Fruit fly (Drosophila melanogaster): Measurements from ENCODE around the gene Sec20.

Sec20 gene

DNA sequence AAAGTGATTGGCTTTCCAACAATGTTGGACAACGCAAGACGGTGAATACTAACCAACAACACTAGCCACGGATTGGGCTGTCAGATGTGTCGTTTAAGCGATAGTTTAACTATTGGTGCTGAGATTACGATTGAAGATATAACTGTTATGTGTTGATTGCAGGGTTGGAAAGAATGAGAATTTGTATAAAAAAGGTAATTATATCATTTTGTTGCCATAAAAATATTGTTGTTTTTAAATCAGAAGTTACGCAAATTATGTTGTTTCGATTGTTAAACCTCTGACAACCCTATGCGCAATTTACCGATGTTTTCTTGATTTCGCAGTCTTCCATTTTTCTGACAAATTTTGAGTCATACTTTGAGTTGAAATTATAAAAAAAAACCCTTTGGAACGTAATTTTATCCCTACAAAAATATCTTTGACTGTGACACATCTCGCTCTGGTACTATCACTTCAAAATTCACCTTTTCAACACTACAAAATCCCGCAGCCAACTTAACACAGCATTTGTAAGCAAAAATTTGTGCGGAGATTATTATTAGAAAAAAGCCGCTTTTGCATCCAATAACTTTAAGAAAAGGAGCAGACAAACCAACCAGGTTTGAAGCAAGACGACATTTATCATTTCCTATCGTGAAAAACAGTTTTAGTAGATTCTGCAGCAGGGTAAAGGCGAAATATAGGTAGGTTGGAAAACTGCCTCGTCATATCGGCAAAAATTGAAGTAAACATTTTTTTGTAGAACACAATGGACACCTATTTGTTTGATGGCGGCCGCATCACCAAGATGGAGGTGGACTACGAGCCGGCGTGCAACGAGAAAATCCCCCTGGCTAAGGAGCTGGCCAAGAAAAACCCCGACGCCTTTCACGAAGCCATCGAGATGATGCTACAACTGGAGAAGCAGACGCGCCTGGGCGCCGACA, 35.0 kb downstream of the Sec20 start, which contains the start of the genes Hat1 and Rpn5:
Gene Hat1, minus strand, starts transcription at position 360 of the 929 bp plus-strand sequence.
Gene Rpn5, plus strand, starts transcription at position 469 of the 929 bp plus-strand sequence.
- TF ChIP-seq eg (GFP tag; IDR thresholded peaks at IDR 0.05) (peak; percentile 61; the same call in 2 of the 3 replicates), CG16779 (tag; optimal IDR thresholded peaks at IDR 0.05) (no peak), ss (GFP tag; optimal IDR thresholded peaks at IDR 0.05) (peak; percentile 20 to 57), Smox (GFP tag; optimal IDR thresholded peaks at IDR 0.05) (peak; percentile 89), Blimp-1 (GFP tag; optimal IDR thresholded peaks at IDR 0.05) (peak; percentile 59), salr (GFP tag; optimal IDR thresholded peaks at IDR 0.05) (peak; percentile 55 to 92), svp (GFP tag) (peak; percentile 92), Hr39 (GFP tag; optimal IDR thresholded peaks at IDR 0.05) (peak; percentile 92), Met (GFP tag; optimal IDR thresholded peaks at IDR 0.05) (peak; percentile 87), OdsH (GFP tag; optimal IDR thresholded peaks at IDR 0.05) (peak; percentile 92), vri (GFP tag; optimal IDR thresholded peaks at IDR 0.05) (peak; percentile 77), CG7368 (GFP tag; optimal IDR thresholded peaks at IDR 0.05) (peak; percentile 74), Sox102F (GFP tag; optimal IDR thresholded peaks at IDR 0.05) (peak; percentile 87), CG32006 (GFP tag; optimal IDR thresholded peaks at IDR 0.05) (peak; percentile 85), cyc (GFP tag; optimal IDR thresholded peaks at IDR 0.05) (peak; percentile 92), CG6163 (GFP tag; IDR thresholded peaks at IDR 0.05) (0 out of 3 replicates have a peak, but pooled peaks have one; percentile 23), Gug (GFP tag; IDR thresholded peaks at IDR 0.05) (peak; percentile 59), Hr4 (GFP tag; optimal IDR thresholded peaks at IDR 0.05) (peak; percentile 89), CG15336 (GFP tag; IDR thresholded peaks at IDR 0.05) (peak; percentile 41; the same call in 1 of the 2 replicates), CG10669 (GFP tag; optimal IDR thresholded peaks at IDR 0.05) (no peak), CG11762 (GFP tag; optimal IDR thresholded peaks at IDR 0.05; ENCODE audit: insufficient read depth) (peak; percentile 68), Sox15 (GFP tag; optimal IDR thresholded peaks at IDR 0.05) (peak; percentile 83), CG8319 (GFP tag; optimal IDR thresholded peaks at IDR 0.05) (peak; percentile 72), Eip78C (GFP tag) (peak; percentile 94), fkh (GFP tag; optimal IDR thresholded peaks at IDR 0.05) (no peak), CG10631 (GFP tag; optimal IDR thresholded peaks at IDR 0.05) (peak; percentile 92), CG6792 (GFP tag; optimal IDR thresholded peaks at IDR 0.05) (peak; percentile 86), CG6276 (GFP tag; optimal IDR thresholded peaks at IDR 0.05) (no peak), CG8632 (GFP tag; optimal IDR thresholded peaks at IDR 0.05) (peak; percentile 77), fd59A (GFP tag; optimal IDR thresholded peaks at IDR 0.05) (peak; percentile 71), CG3032 (tag; optimal IDR thresholded peaks at IDR 0.05) (peak; percentile 67), Ets21C (GFP tag; optimal IDR thresholded peaks at IDR 0.05) (peak; percentile 90), pdm3 (GFP tag; optimal IDR thresholded peaks at IDR 0.05) (peak; percentile 90), CG31627 (GFP tag; optimal IDR thresholded peaks at IDR 0.05) (peak; percentile 94), CG34406 (GFP tag; optimal IDR thresholded peaks at IDR 0.05) (peak; percentile 76), net (GFP tag; optimal IDR thresholded peaks at IDR 0.05) (peak; percentile 67), Sox14 (GFP tag; optimal IDR thresholded peaks at IDR 0.05) (peak; percentile 91), achi (GFP tag; optimal IDR thresholded peaks at IDR 0.05) (peak; percentile 94), Ets96B (tag; optimal IDR thresholded peaks at IDR 0.05) (peak; percentile 60), fd85E (GFP tag; optimal IDR thresholded peaks at IDR 0.05) (peak; percentile 72), esn (GFP tag; optimal IDR thresholded peaks at IDR 0.05) (peak; percentile 92), Eip93F (GFP tag; optimal IDR thresholded peaks at IDR 0.05) (no peak), CG11902 (GFP tag; optimal IDR thresholded peaks at IDR 0.05) (peak; percentile 81), CG6854 (GFP tag; optimal IDR thresholded peaks at IDR 0.05) (no peak), Lpt (GFP tag; optimal IDR thresholded peaks at IDR 0.05) (peak; percentile 59), spab (GFP tag; optimal IDR thresholded peaks at IDR 0.05) (peak; percentile 46), acj6 (GFP tag; optimal IDR thresholded peaks at IDR 0.05) (peak; percentile 87), CG4318 (GFP tag; optimal IDR thresholded peaks at IDR 0.05) (peak; percentile 64), dac (GFP tag; optimal IDR thresholded peaks at IDR 0.05) (peak; percentile 48), lz (GFP tag; optimal IDR thresholded peaks at IDR 0.05) (peak; percentile 92)

Measured in whole organism, prepupa.